Worm (Caenorhabditis elegans) whole organism, L3 larva: ENCODE measurements around the gene C25E10.7.

Experiments used
- R02D3.7 ChIP-seq: fragments of 150-350 bp; optimal IDR thresholded peaks from 2 replicates; lab custom pipeline; 2014; ENCODE audit warnings: missing biosample characterization, missing genetic modification characterization
- ZK546.5 ChIP-seq: sonication (generic microtip); optimal IDR thresholded peaks from 2 replicates; lab custom pipeline; 2017; ENCODE audit warnings: missing biosample characterization, missing genetic modification characterization
- ama-1 ChIP-seq: fragments of 150-350 bp; optimal IDR thresholded peaks from 2 replicates; lab custom pipeline; 2018
- ceh-16 ChIP-seq: sonication (generic microtip); optimal IDR thresholded peaks from 2 replicates; lab custom pipeline; 2017; ENCODE audit warnings: missing biosample characterization, missing genetic modification characterization
- ceh-28 ChIP-seq: fragments of 150-350 bp; optimal IDR thresholded peaks from 2 replicates; lab custom pipeline; 2014; ENCODE audit warnings: missing biosample characterization, missing genetic modification reagents, missing genetic modification characterization
- ceh-82 ChIP-seq: fragments of 150-350 bp; optimal IDR thresholded peaks from 2 replicates; lab custom pipeline; 2014; ENCODE audit warnings: missing biosample characterization, missing genetic modification characterization
- ceh-9 ChIP-seq: sonication (generic microtip); optimal IDR thresholded peaks from 2 replicates; lab custom pipeline; 2018; ENCODE audit warnings: missing biosample characterization, missing genetic modification characterization
- egl-27 ChIP-seq: sonication (generic microtip); optimal IDR thresholded peaks from 4 replicates; lab custom pipeline; 2017; ENCODE audit warnings: missing biosample characterization, missing genetic modification reagents, missing genetic modification characterization
- elt-1 ChIP-seq: fragments of 150-350 bp; optimal IDR thresholded peaks from 2 replicates; lab custom pipeline; 2014; ENCODE audit warnings: missing biosample characterization, missing genetic modification characterization
- elt-2 ChIP-seq: sonication (generic microtip); optimal IDR thresholded peaks from 2 replicates; lab custom pipeline; 2016; ENCODE audit warnings: missing genetic modification reagents, mild to moderate bottlenecking, missing genetic modification characterization, missing compliant biosample characterization
- elt-3 ChIP-seq, 3 experiments: fragments of 150-350 bp in 1 of 3; sonication (generic microtip) in 2 of 3; optimal IDR thresholded peaks; 2 replicates in 2 of 3; 4 replicates in 1 of 3; lab custom pipeline; 2014 to 2017; ENCODE audit warnings: missing biosample characterization in 3 of 3, missing genetic modification characterization in 3 of 3
- fkh-10 ChIP-seq: sonication (generic microtip); optimal IDR thresholded peaks from 2 replicates; lab custom pipeline; 2017; ENCODE audit warnings: missing biosample characterization, missing genetic modification reagents, missing genetic modification characterization
- fkh-2 ChIP-seq: fragments of 150-350 bp; optimal IDR thresholded peaks from 2 replicates; lab custom pipeline; 2014; ENCODE audit warnings: missing biosample characterization, missing genetic modification reagents, missing genetic modification characterization
- jun-1 ChIP-seq: fragments of 150-350 bp; optimal IDR thresholded peaks from 2 replicates; lab custom pipeline; 2014; ENCODE audit warnings: missing biosample characterization, missing genetic modification reagents, missing genetic modification characterization
- lin-39 ChIP-seq: fragments of 150-350 bp; optimal IDR thresholded peaks from 2 replicates; lab custom pipeline; 2018; ENCODE audit warnings: missing biosample characterization, missing genetic modification reagents, missing genetic modification characterization
- lsy-12 ChIP-seq: sonication (generic microtip); optimal IDR thresholded peaks from 2 replicates; lab custom pipeline; 2016; ENCODE audit warnings: mild to moderate bottlenecking, missing genetic modification characterization, missing compliant biosample characterization
- mdl-1 ChIP-seq: fragments of 150-350 bp; optimal IDR thresholded peaks from 2 replicates; lab custom pipeline; 2014; ENCODE audit warnings: missing biosample characterization, missing genetic modification characterization
- nfya-1 ChIP-seq: sonication (generic microtip); optimal IDR thresholded peaks from 2 replicates; lab custom pipeline; 2017; ENCODE audit warnings: missing genetic modification characterization, mild to moderate bottlenecking, missing compliant biosample characterization, antibody characterized with exemption, moderate library complexity; ENCODE audit not compliant: insufficient read depth
- nhr-12 ChIP-seq: fragments of 150-350 bp; optimal IDR thresholded peaks from 2 replicates; lab custom pipeline; 2014; ENCODE audit warnings: missing biosample characterization, missing genetic modification characterization
- nhr-23 ChIP-seq: fragments of 150-350 bp; optimal IDR thresholded peaks from 2 replicates; lab custom pipeline; 2014; ENCODE audit warnings: missing biosample characterization, missing genetic modification reagents, missing genetic modification characterization
- nhr-237 ChIP-seq: fragments of 150-350 bp; optimal IDR thresholded peaks from 2 replicates; lab custom pipeline; 2014; ENCODE audit warnings: missing biosample characterization, missing genetic modification characterization
- nhr-25 ChIP-seq: sonication (generic microtip); optimal IDR thresholded peaks from 2 replicates; lab custom pipeline; 2017; ENCODE audit warnings: missing biosample characterization, missing genetic modification characterization
- nhr-28 ChIP-seq: fragments of 150-350 bp; optimal IDR thresholded peaks from 2 replicates; lab custom pipeline; 2014; ENCODE audit warnings: missing biosample characterization, missing genetic modification characterization
- nhr-43 ChIP-seq: sonication (generic microtip); optimal IDR thresholded peaks from 2 replicates; lab custom pipeline; 2016; ENCODE audit warnings: mild to moderate bottlenecking, missing genetic modification characterization, missing compliant biosample characterization; ENCODE audit not compliant: poor library complexity, severe bottlenecking
- nhr-76 ChIP-seq: fragments of 150-350 bp; sonication (generic microtip); optimal IDR thresholded peaks from 5 replicates; lab custom pipeline; 2014; ENCODE audit warnings: missing biosample characterization, missing genetic modification characterization
- nhr-77 ChIP-seq: fragments of 150-350 bp; optimal IDR thresholded peaks from 2 replicates; lab custom pipeline; 2014; ENCODE audit warnings: missing biosample characterization, missing genetic modification characterization
- pha-4 ChIP-seq: fragments of 150-350 bp; optimal IDR thresholded peaks from 2 replicates; lab custom pipeline; 2014; ENCODE audit warnings: missing biosample characterization, missing genetic modification reagents, missing genetic modification characterization
- pqm-1 ChIP-seq: fragments of 150-350 bp; optimal IDR thresholded peaks from 2 replicates; lab custom pipeline; 2017; ENCODE audit warnings: missing biosample characterization, missing genetic modification characterization, inconsistent platforms
- sea-2 ChIP-seq: fragments of 150-350 bp; sonication (generic microtip); optimal IDR thresholded peaks from 4 replicates; lab custom pipeline; 2014; ENCODE audit warnings: missing biosample characterization, missing genetic modification reagents, missing genetic modification characterization
- skn-1 ChIP-seq: fragments of 150-350 bp; optimal IDR thresholded peaks from 2 replicates; lab custom pipeline; 2014; ENCODE audit warnings: missing biosample characterization, missing genetic modification characterization
- snpc-4 ChIP-seq: fragments of 150-350 bp; optimal IDR thresholded peaks from 2 replicates; lab custom pipeline; 2014; ENCODE audit warnings: missing biosample characterization, missing genetic modification characterization
- tbx-2 ChIP-seq: sonication (generic microtip); optimal IDR thresholded peaks from 2 replicates; lab custom pipeline; 2016; ENCODE audit warnings: mild to moderate bottlenecking, missing genetic modification characterization, missing compliant biosample characterization
- unc-62 ChIP-seq: fragments of 150-350 bp; sonication (generic microtip); optimal IDR thresholded peaks from 4 replicates; lab custom pipeline; 2014; ENCODE audit warnings: missing biosample characterization, missing genetic modification reagents, missing genetic modification characterization
- zag-1 ChIP-seq: fragments of 150-350 bp; optimal IDR thresholded peaks from 2 replicates; lab custom pipeline; 2014; ENCODE audit warnings: missing biosample characterization, missing genetic modification characterization
- ztf-11 ChIP-seq: fragments of 150-350 bp; optimal IDR thresholded peaks from 2 replicates; lab custom pipeline; 2014; ENCODE audit warnings: missing biosample characterization, missing genetic modification characterization
- ztf-4 ChIP-seq: fragments of 150-350 bp; optimal IDR thresholded peaks from 2 replicates; lab custom pipeline; 2014; ENCODE audit warnings: missing biosample characterization, missing genetic modification characterization

The C25E10.7 gene

DNA sequence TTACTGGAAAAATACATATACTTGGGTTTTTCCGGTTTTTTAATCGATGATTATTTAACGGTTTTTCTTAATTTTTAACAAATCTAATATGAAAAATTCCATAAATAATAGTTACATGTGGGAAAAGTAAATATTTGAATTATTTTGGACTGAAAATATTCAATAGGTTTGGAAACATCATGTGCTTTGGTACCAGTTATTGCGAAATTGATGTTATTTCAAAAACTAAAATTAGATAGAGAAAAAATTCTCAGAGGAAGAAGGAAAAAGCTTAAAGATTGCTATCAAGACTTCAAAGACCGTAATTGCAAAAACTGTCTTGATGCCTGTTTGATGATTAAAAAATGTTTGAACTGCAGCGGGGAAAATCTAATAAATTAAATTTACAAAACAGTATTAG, 14.0 kb upstream of the C25E10.7 start:
- no peak for TF ChIP-seq ceh-16
- no peak for TF ChIP-seq ceh-82 (tag; lab: Kevin White, UChicago)
- TF ChIP-seq unc-62 (GFP tag; lab: Kevin White, UChicago), result no peak
- no peak for TF ChIP-seq nhr-25 (tag; lab: Kevin White, UChicago)
- no peak for TF ChIP-seq egl-27 (tag; lab: Kevin White, UChicago)
- no peak for TF ChIP-seq fkh-10 (GFP tag; lab: Kevin White, UChicago)
- TF ChIP-seq snpc-4, result no peak
- no peak for TF ChIP-seq nhr-76
- TF ChIP-seq R02D3.7 (tag; lab: Kevin White, UChicago), result no peak
- no peak for TF ChIP-seq nhr-43 (tag; lab: Kevin White, UChicago)

DNA sequence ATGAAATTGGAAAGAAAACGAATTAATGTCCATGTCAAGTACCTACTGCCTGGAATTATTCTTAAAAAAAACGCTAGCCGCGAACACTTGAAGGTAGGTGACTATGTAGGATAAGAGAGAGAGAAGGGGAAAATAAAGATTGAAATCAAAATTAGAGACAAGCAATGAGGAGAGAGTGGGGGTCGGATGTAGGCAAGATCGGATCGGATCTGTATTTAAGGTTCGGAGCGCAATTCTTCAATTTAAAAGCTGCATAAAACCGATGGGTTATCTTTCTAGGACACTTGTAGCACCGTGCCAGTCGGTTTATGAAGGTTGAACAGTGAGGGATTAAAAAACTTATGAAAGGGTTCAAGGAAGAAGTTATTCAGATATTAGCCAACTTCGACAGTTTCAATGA, 12.1 kb upstream of the C25E10.7 start:
- TF ChIP-seq lin-39 (tag; lab: Kevin White, UChicago) (no peak), nhr-23 (peak; percentile 32), nhr-28 (tag; lab: Kevin White, UChicago) (no peak)

DNA sequence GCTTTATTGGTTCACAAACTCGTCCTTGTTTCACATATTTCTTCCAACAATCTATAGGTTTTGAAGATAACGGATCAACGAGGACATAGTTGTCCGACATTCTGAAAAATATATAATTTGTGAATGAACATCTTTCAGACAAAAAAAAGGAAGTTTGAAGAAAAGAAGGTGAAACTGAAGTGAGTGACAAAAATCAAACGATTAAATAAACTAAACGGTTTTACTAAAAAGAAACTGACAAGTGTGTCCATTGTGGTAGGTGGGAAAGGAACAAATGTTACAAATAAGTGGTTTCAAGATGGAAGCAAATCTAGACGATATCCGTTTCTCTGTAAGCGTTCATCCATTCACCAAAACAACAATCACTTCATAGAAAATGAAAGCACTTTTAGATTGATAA, 11.3 kb upstream of the C25E10.7 start, which contains the start of gene C25E10.12:
TSS of gene C25E10.12 (minus strand) at position 101 of the 400 bp plus-strand sequence.
- TF ChIP-seq nhr-76, result no peak
- TF ChIP-seq pha-4 (tag; lab: Kevin White, UChicago), result no peak
- TF ChIP-seq ceh-28 (tag; lab: Kevin White, UChicago), result no peak
- no peak for TF ChIP-seq ZK546.5 (tag; lab: Kevin White, UChicago)
- TF ChIP-seq zag-1 (tag; lab: Kevin White, UChicago), result no peak
- no peak for TF ChIP-seq elt-3 (tag; optimal IDR thresholded peaks at IDR 0.05; lab: Kevin White, UChicago)
- TF ChIP-seq fkh-2 (tag; lab: Kevin White, UChicago), result no peak
- no peak for TF ChIP-seq nfya-1 (tag; lab: Kevin White, UChicago)
- no peak for TF ChIP-seq egl-27 (tag; lab: Kevin White, UChicago)
- no peak for TF ChIP-seq nhr-43 (tag; lab: Kevin White, UChicago)
- TF ChIP-seq nhr-77, result no peak
- no peak for TF ChIP-seq jun-1 (tag; lab: Kevin White, UChicago)
- no peak for TF ChIP-seq mdl-1 (tag; lab: Kevin White, UChicago)
- no peak for TF ChIP-seq elt-2 (tag; lab: Kevin White, UChicago)
- TF ChIP-seq tbx-2 (tag; lab: Kevin White, UChicago), result no peak
- TF ChIP-seq ceh-9 (tag; lab: Kevin White, UChicago), result no peak
- TF ChIP-seq elt-1 (tag; lab: Kevin White, UChicago), result no peak
- no peak for TF ChIP-seq sea-2
- TF ChIP-seq nhr-12 (tag; lab: Kevin White, UChicago), result no peak
- TF ChIP-seq fkh-10 (GFP tag; lab: Kevin White, UChicago), result no peak

DNA sequence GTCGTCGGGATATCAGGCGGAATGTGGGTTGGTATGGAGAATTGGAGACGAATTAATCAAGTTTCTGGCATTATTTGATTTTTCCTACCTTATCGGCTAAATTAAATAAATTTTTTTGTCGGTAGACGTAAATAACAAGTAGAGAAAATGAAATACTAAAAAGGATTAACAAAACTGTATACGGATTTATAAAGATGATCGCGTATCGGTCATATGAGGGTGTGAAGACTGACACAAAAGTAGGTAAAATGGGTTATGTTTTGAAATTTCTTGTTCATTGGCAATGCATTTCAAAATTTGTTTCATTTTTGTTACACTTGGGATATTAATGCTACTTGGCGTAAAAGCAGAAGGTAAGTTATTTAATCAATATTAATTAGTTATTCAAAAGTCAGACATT, 8.5 kb upstream of the C25E10.7 start, which contains the start of the genes C25E10.16 and C25E10.13:
TSS of gene C25E10.16 (minus strand) at position 101 of the 400 bp plus-strand sequence.
TSS of gene C25E10.13 (plus strand) at position 256 of the 400 bp plus-strand sequence.
- TF ChIP-seq ZK546.5 (tag; lab: Kevin White, UChicago) (no peak), nfya-1 (tag; lab: Kevin White, UChicago) (no peak), mdl-1 (tag; lab: Kevin White, UChicago) (no peak), pqm-1 (tag; lab: Kevin White, UChicago) (no peak), ama-1 (no peak)

DNA sequence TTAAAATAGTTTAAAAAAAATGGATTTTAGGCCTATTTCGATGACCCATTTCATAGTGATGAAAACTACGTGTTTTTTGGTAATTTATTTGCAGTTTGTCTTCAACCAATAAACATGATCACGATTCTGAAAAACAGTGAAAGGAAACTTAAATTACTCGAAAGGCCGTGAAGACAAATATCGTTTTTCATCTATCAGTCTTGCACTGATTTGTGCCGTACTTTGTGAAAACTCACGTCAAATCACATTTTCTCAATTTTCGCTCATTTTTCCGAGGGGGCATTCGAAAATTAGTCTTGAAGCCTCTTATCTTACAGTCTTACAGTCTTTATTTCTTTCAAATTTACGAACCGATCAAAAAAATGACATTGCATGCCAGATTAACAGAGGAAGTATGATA, 7.6 kb upstream of the C25E10.7 start, which contains the start of gene C25E10.11:
TSS of gene C25E10.11 (minus strand) at position 101 of the 400 bp plus-strand sequence.
- no peak for TF ChIP-seq lin-39 (tag; lab: Kevin White, UChicago)
- no peak for TF ChIP-seq nhr-237 (tag; lab: Kevin White, UChicago)
- no peak for TF ChIP-seq pqm-1 (tag; lab: Kevin White, UChicago)
- no peak for TF ChIP-seq ceh-16
- no peak for TF ChIP-seq pha-4 (tag; lab: Kevin White, UChicago)
- TF ChIP-seq skn-1 (tag; lab: Kevin White, UChicago), result no peak
- TF ChIP-seq ztf-11 (tag; lab: Kevin White, UChicago), result no peak
- no peak for TF ChIP-seq nhr-23
- TF ChIP-seq mdl-1 (tag; lab: Kevin White, UChicago), result no peak
- TF ChIP-seq fkh-2 (tag; lab: Kevin White, UChicago), result no peak
- no peak for TF ChIP-seq tbx-2 (tag; lab: Kevin White, UChicago)
- no peak for TF ChIP-seq snpc-4
- no peak for TF ChIP-seq ztf-4 (tag; lab: Kevin White, UChicago)
- no peak for TF ChIP-seq nhr-28 (tag; lab: Kevin White, UChicago)
- no peak for TF ChIP-seq nhr-43 (tag; lab: Kevin White, UChicago)
- no peak for TF ChIP-seq lsy-12 (tag; lab: Kevin White, UChicago)
- TF ChIP-seq ama-1, result no peak
- no peak for TF ChIP-seq jun-1 (tag; lab: Kevin White, UChicago)
- no peak for TF ChIP-seq ZK546.5 (tag; lab: Kevin White, UChicago)
